Fruit fly (Drosophila melanogaster): ENCODE data around the gene CG6999.

CG6999 gene

DNA sequence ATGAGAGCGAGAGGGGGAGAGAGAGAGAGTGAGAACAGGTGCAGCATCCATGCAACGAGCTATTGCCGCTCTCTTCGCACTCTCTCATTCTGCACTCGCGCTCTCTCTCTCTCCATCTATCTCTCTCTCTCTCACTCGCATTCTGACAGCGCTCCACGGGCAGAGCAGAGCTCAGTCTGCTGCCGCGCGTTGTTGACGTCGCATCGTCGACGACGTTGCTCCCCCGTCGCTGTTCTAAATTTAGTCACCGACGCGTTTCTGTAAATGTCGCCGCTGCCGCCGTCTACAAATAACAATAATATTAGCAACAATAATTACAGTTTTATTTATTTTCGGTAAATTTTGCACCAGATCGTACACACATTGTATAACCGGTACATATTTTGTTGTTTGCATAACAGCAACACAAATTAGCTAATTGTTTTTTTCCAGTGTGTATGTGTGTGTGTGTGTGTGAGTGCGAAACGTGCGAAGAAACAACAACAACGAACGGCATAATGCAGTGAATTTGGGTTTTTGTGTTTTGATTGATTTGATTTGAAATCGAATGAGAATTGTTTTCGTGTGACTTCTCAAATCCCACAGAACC, 45.6 kb upstream of the CG6999 start (continued):
- TF ChIP-seq CG1603 (tag; optimal IDR thresholded peaks at IDR 0.05) (peak; percentile 56), Six4 (GFP tag; optimal IDR thresholded peaks at IDR 0.05) (no peak), yki (optimal IDR thresholded peaks at IDR 0.05) (peak; percentile 84), PHDP (tag; optimal IDR thresholded peaks at IDR 0.05) (peak; percentile 22), Optix (GFP tag; IDR thresholded peaks at IDR 0.05) (no peak), CG6689 (GFP tag; IDR thresholded peaks at IDR 0.05) (peak; percentile 23; the same call in 1 of the 2 replicates), CG10321 (GFP tag; IDR thresholded peaks at IDR 0.05) (peak; percentile 65; the same call in 1 of the 2 replicates), CG9797 (GFP tag; optimal IDR thresholded peaks at IDR 0.05) (no peak), fd64A (GFP tag; optimal IDR thresholded peaks at IDR 0.05) (no peak), Mrtf (GFP tag; IDR thresholded peaks at IDR 0.05) (no peak), CG1233 (GFP tag; optimal IDR thresholded peaks at IDR 0.05) (no peak), HLH4C (GFP tag; IDR thresholded peaks at IDR 0.05; ENCODE audit: partially characterized antibody) (no peak), ewg (GFP tag; optimal IDR thresholded peaks at IDR 0.05) (no peak), dmrt11E (tag; optimal IDR thresholded peaks at IDR 0.05) (peak; percentile 32), unpg (GFP tag; optimal IDR thresholded peaks at IDR 0.05) (peak; percentile 49), Dfd (GFP tag; optimal IDR thresholded peaks at IDR 0.05) (no peak), Adf1 (GFP tag; IDR thresholded peaks at IDR 0.05) (peak; percentile 82), CG8924 (tag; optimal IDR thresholded peaks at IDR 0.05) (no peak), CG10979 (tag; optimal IDR thresholded peaks at IDR 0.05) (peak; percentile 34), hbn (GFP tag; IDR thresholded peaks at IDR 0.05; ENCODE audit: partially characterized antibody) (no peak), bcd (GFP tag; optimal IDR thresholded peaks at IDR 0.05) (no peak), CG34376 (GFP tag; optimal IDR thresholded peaks at IDR 0.05) (peak; percentile 5), CG18262 (tag; optimal IDR thresholded peaks at IDR 0.05) (peak; percentile 23), Pdp1 (GFP tag; optimal IDR thresholded peaks at IDR 0.05) (peak in 1 of 2 experiments; percentile 80), Hmx (GFP tag; optimal IDR thresholded peaks at IDR 0.05) (no peak), slbo (GFP tag; IDR thresholded peaks at IDR 0.05) (peak; percentile 32; the same call in 1 of the 2 replicates), Hr78 (GFP tag; optimal IDR thresholded peaks at IDR 0.05) (no peak), psq (GFP tag; optimal IDR thresholded peaks at IDR 0.05) (no peak), chinmo (GFP tag; IDR thresholded peaks at IDR 0.05; ENCODE audit: partially characterized antibody) (peak; percentile 96; the same call in 3 of the 4 replicates), CG34224 (GFP tag; IDR thresholded peaks at IDR 0.05; ENCODE audit: partially characterized antibody) (peak; percentile 24; the same call in 1 of the 3 replicates), HmgD (GFP tag; optimal IDR thresholded peaks at IDR 0.05) (no peak), Bdp1 (GFP tag; optimal IDR thresholded peaks at IDR 0.05) (no peak), D (optimal IDR thresholded peaks at IDR 0.05) (peak; percentile 89), D (GFP tag; optimal IDR thresholded peaks at IDR 0.05) (no peak), CG9609 (GFP tag; optimal IDR thresholded peaks at IDR 0.05) (no peak), NK7.1 (GFP tag; optimal IDR thresholded peaks at IDR 0.05) (no peak), pros (GFP tag; optimal IDR thresholded peaks at IDR 0.05) (peak; percentile 18), sc (optimal IDR thresholded peaks at IDR 0.05) (no peak), sc (GFP tag; optimal IDR thresholded peaks at IDR 0.05) (no peak), lmd (GFP tag; IDR thresholded peaks at IDR 0.05) (peak; percentile 26; the same call in 1 of the 2 replicates), zf30C (GFP tag; optimal IDR thresholded peaks at IDR 0.05) (peak; percentile 83), insv (GFP tag; optimal IDR thresholded peaks at IDR 0.05) (peak in 1 of 2 experiments; percentile 7), Sox102F (GFP tag; optimal IDR thresholded peaks at IDR 0.05) (peak; percentile 36), sima (GFP tag; optimal IDR thresholded peaks at IDR 0.05) (no peak), knrl (GFP tag; IDR thresholded peaks at IDR 0.05; ENCODE audit: partially characterized antibody) (no peak), lola (GFP tag; optimal IDR thresholded peaks at IDR 0.05) (no peak), Hsf (GFP tag; optimal IDR thresholded peaks at IDR 0.05) (no peak), E2f1 (GFP tag; IDR thresholded peaks at IDR 0.05) (peak; percentile 14; the same call in 1 of the 2 replicates), CG6654 (GFP tag; optimal IDR thresholded peaks at IDR 0.05) (no peak), Nf-YC (tag; optimal IDR thresholded peaks at IDR 0.05) (peak; percentile 38)

Measured in whole organism, embryonic.